Fruit fly (Drosophila melanogaster) whole organism: ENCODE results near the gene PRL-1.

ENCODE experiments used
- Dll ChIP-seq: fragments of >200 bp; optimal IDR thresholded peaks from 2 replicates; lab custom pipeline; 2017
- EcR ChIP-seq, 2 experiments: fragments of >200 bp; optimal IDR thresholded peaks; 2 replicates each; lab custom pipeline; 2017; ENCODE audit warnings: missing biosample characterization in 2 of 2, missing genetic modification characterization in 2 of 2, missing genetic modification reagents in 2 of 2
- pan ChIP-seq: fragments of >200 bp; optimal IDR thresholded peaks from 2 replicates; lab custom pipeline; 2017
- psq ChIP-seq: fragments of >200 bp; optimal IDR thresholded peaks from 2 replicates; lab custom pipeline; 2017

DNA sequence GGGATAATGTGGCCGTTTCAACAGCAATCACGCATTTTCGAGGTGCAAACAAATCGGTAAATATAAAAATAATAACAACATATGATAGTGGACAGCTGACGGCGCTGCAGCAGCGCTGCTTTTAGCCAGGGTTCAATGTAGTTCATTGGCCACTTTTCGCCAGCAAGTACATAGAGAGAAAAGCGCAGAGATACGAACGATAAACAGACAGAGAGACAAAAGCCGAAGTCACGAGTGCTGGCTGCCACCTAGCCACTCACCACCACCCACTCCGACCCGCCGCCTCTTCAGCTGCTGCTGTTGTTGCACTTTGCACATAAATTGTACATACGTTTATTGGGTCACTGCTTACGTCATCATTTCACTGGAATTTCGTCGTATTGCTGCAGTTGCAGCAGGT lies 25.4 kb upstream of the PRL-1 start:
- no peak for TF ChIP-seq Dll (lab: Kevin White, UChicago)
- peak in 1 of 2 experiments; percentile 15 for TF ChIP-seq EcR (GFP tag; optimal IDR thresholded peaks at IDR 0.05; lab: Kevin White, UChicago)
- TF ChIP-seq psq (lab: Kevin White, UChicago) = no peak
- no peak for TF ChIP-seq pan (lab: Kevin White, UChicago)
